Fruit fly (Drosophila melanogaster) whole organism, embryonic: Measurements from ENCODE around the gene CG14339.

ENCODE experiments used
- Aef1 ChIP-seq: fragments of 200-800 bp; sonication (Bioruptor generic); IDR thresholded peaks from 3 replicates; pipeline ENCODE4 v1.3.6; 2022; ENCODE audit warnings: missing biosample characterization, missing genetic modification characterization
- B-H1 ChIP-seq: fragments of 200-800 bp; sonication (Bioruptor generic); IDR thresholded peaks from 3 replicates; pipeline ENCODE4 v1.3.6; 2022; ENCODE audit warnings: missing biosample characterization, missing genetic modification characterization
- BEAF-32 ChIP-seq: fragments of 200-800 bp; sonication (Bioruptor generic); optimal IDR thresholded peaks from 3 replicates; lab custom pipeline; 2017; ENCODE audit warnings: missing biosample characterization, missing genetic modification characterization, mild to moderate bottlenecking, moderate library complexity, missing genetic modification reagents
- Blimp-1 ChIP-seq: fragments of 200-800 bp; sonication (Bioruptor generic); optimal IDR thresholded peaks from 3 replicates; lab custom pipeline; 2018; ENCODE audit warnings: missing biosample characterization, missing genetic modification characterization, mild to moderate bottlenecking, moderate library complexity, missing genetic modification reagents
- CG10654 ChIP-seq: fragments of 200-800 bp; sonication (Bioruptor generic); optimal IDR thresholded peaks from 2 replicates; lab custom pipeline; 2016; ENCODE audit warnings: missing biosample characterization, missing genetic modification characterization
- CG11456 ChIP-seq: fragments of 200-800 bp; sonication (Bioruptor generic); IDR thresholded peaks from 3 replicates; pipeline ENCODE4 v1.3.6; 2022; ENCODE audit warnings: missing biosample characterization, missing genetic modification characterization
- CG11696 ChIP-seq: fragments of 200-800 bp; sonication (Bioruptor generic); IDR thresholded peaks from 2 replicates; pipeline ENCODE4 v1.3.6; 2022; ENCODE audit warnings: missing biosample characterization, missing genetic modification characterization
- CG12155 ChIP-seq: fragments of 200-800 bp; sonication (Bioruptor generic); optimal IDR thresholded peaks from 3 replicates; lab custom pipeline; 2016; ENCODE audit warnings: missing biosample characterization, missing genetic modification characterization
- CG1602 ChIP-seq: fragments of 200-800 bp; sonication (Bioruptor generic); optimal IDR thresholded peaks from 3 replicates; lab custom pipeline; 2016; ENCODE audit warnings: missing biosample characterization, missing genetic modification characterization
- CG17568 ChIP-seq: fragments of 200-800 bp; sonication (Bioruptor generic); optimal IDR thresholded peaks from 2 replicates; lab custom pipeline; 2018; ENCODE audit warnings: missing biosample characterization, mild to moderate bottlenecking, missing genetic modification characterization, moderate library complexity
- CG1832 ChIP-seq: fragments of 200-800 bp; sonication (Bioruptor generic); optimal IDR thresholded peaks from 2 replicates; lab custom pipeline; 2017; ENCODE audit warnings: missing biosample characterization, mild to moderate bottlenecking, missing genetic modification characterization, inconsistent platforms
- CG31388 ChIP-seq: fragments of 200-800 bp; sonication (Bioruptor generic); optimal IDR thresholded peaks from 2 replicates; lab custom pipeline; 2016; ENCODE audit warnings: missing biosample characterization, missing genetic modification characterization
- CG3163 ChIP-seq: fragments of 200-800 bp; sonication (Bioruptor generic); optimal IDR thresholded peaks from 3 replicates; lab custom pipeline; 2016; ENCODE audit warnings: missing biosample characterization, missing genetic modification characterization
- CG6765 ChIP-seq: fragments of 200-800 bp; sonication (Bioruptor generic); optimal IDR thresholded peaks from 3 replicates; lab custom pipeline; 2017; ENCODE audit warnings: missing biosample characterization, mild to moderate bottlenecking, missing genetic modification characterization
- CG6813 ChIP-seq: fragments of 200-800 bp; sonication (Bioruptor generic); optimal IDR thresholded peaks from 2 replicates; lab custom pipeline; 2017; ENCODE audit warnings: missing biosample characterization, missing genetic modification characterization, mild to moderate bottlenecking, moderate library complexity, missing genetic modification reagents
- CG7839 ChIP-seq: fragments of 200-800 bp; sonication (Bioruptor generic); optimal IDR thresholded peaks from 3 replicates; lab custom pipeline; 2018; ENCODE audit warnings: missing biosample characterization, mild to moderate bottlenecking, missing genetic modification characterization, moderate library complexity
- CG7928 ChIP-seq: fragments of 200-800 bp; sonication (Bioruptor generic); optimal IDR thresholded peaks from 2 replicates; lab custom pipeline; 2017; ENCODE audit warnings: missing biosample characterization, mild to moderate bottlenecking, missing genetic modification characterization
- CG8388 ChIP-seq: fragments of 200-800 bp; sonication (Bioruptor generic); optimal IDR thresholded peaks from 2 replicates; lab custom pipeline; 2019; ENCODE audit warnings: missing biosample characterization, mild to moderate bottlenecking, missing genetic modification characterization, moderate library complexity
- D19B ChIP-seq: fragments of 200-800 bp; sonication (Bioruptor generic); optimal IDR thresholded peaks from 2 replicates; lab custom pipeline; 2017; ENCODE audit warnings: missing biosample characterization, mild to moderate bottlenecking, missing genetic modification characterization
- Dfd ChIP-seq, 2 experiments: fragments of >200 bp; optimal IDR thresholded peaks; 2 replicates each; lab custom pipeline; 2017; ENCODE audit warnings: missing biosample characterization in 2 of 2, missing genetic modification characterization in 2 of 2
- Dip2 ChIP-seq: fragments of 200-800 bp; sonication (Bioruptor generic); IDR thresholded peaks from 2 replicates; pipeline ENCODE4 v1.3.6; 2022; ENCODE audit warnings: missing biosample characterization, missing genetic modification characterization
- Dref ChIP-seq: fragments of 200-800 bp; sonication (Bioruptor generic); IDR thresholded peaks from 2 replicates; pipeline ENCODE4 v1.3.6; 2022; ENCODE audit warnings: missing biosample characterization, missing genetic modification characterization
- Gsc ChIP-seq: fragments of 200-800 bp; sonication (Bioruptor generic); IDR thresholded peaks from 2 replicates; pipeline ENCODE4 v1.3.6; 2022; ENCODE audit warnings: missing biosample characterization, missing genetic modification characterization
- Gug ChIP-seq: fragments of 200-800 bp; sonication (Bioruptor generic); IDR thresholded peaks from 4 replicates; pipeline ENCODE4 v1.3.6; 2022; ENCODE audit warnings: missing biosample characterization, missing genetic modification characterization
- MESR4 ChIP-seq: fragments of 200-800 bp; sonication (Bioruptor generic); optimal IDR thresholded peaks from 2 replicates; lab custom pipeline; 2018; ENCODE audit warnings: missing biosample characterization, mild to moderate bottlenecking, missing genetic modification characterization, moderate library complexity
- Myb ChIP-seq: fragments of 200-800 bp; sonication (Bioruptor generic); optimal IDR thresholded peaks from 2 replicates; lab custom pipeline; 2016; ENCODE audit warnings: missing biosample characterization, missing genetic modification characterization
- Neu2 ChIP-seq: fragments of 200-800 bp; sonication (Bioruptor generic); optimal IDR thresholded peaks from 3 replicates; lab custom pipeline; 2016; ENCODE audit warnings: missing biosample characterization, missing genetic modification characterization, borderline replicate concordance
- Scr ChIP-seq: fragments of 200-800 bp; sonication (Bioruptor generic); IDR thresholded peaks from 2 replicates; pipeline ENCODE4 v1.3.6; 2022; ENCODE audit warnings: missing biosample characterization, missing genetic modification characterization; ENCODE audit not compliant: partially characterized antibody
- Stat92E ChIP-seq, 3 experiments: fragments of >200 bp in 2 of 3; fragments of 200-800 bp in 1 of 3; sonication (Bioruptor generic) in 1 of 3; optimal IDR thresholded peaks; 2 replicates each; lab custom pipeline; 2017 to 2019; ENCODE audit warnings: missing biosample characterization in 3 of 3, missing genetic modification characterization in 3 of 3, mild to moderate bottlenecking in 1 of 3, moderate library complexity in 1 of 3
- Trl ChIP-seq, 3 experiments: fragments of >200 bp in 2 of 3; fragments of 200-800 bp in 1 of 3; sonication (Bioruptor generic) in 1 of 3; optimal IDR thresholded peaks; 2 replicates in 1 of 3; 3 replicates in 2 of 3; lab custom pipeline; 2016 to 2017; ENCODE audit warnings: missing biosample characterization in 1 of 3, missing genetic modification characterization in 1 of 3
- dpn ChIP-seq, 2 experiments: fragments of 200-800 bp; sonication (Bioruptor generic); optimal IDR thresholded peaks; 3 replicates each; lab custom pipeline; 2016; ENCODE audit warnings: missing biosample characterization in 2 of 2, missing genetic modification characterization in 2 of 2
- exex ChIP-seq: fragments of 200-800 bp; sonication (Bioruptor generic); optimal IDR thresholded peaks from 4 replicates; lab custom pipeline; 2018; ENCODE audit warnings: missing biosample characterization, mild to moderate bottlenecking, missing genetic modification characterization, moderate library complexity
- fru ChIP-seq: fragments of >200 bp; optimal IDR thresholded peaks from 2 replicates; lab custom pipeline; 2017
- grau ChIP-seq: fragments of 200-800 bp; optimal IDR thresholded peaks from 3 replicates; lab custom pipeline; 2019; ENCODE audit warnings: missing biosample characterization, mild to moderate bottlenecking, missing genetic modification characterization, moderate library complexity
- grn ChIP-seq: fragments of 200-800 bp; sonication (Bioruptor generic); optimal IDR thresholded peaks from 3 replicates; lab custom pipeline; 2017; ENCODE audit warnings: missing biosample characterization, missing genetic modification characterization
- gro ChIP-seq: fragments of 200-800 bp; sonication (Bioruptor generic); optimal IDR thresholded peaks from 2 replicates; lab custom pipeline; 2016; ENCODE audit warnings: missing biosample characterization, missing genetic modification characterization
- gsb-n ChIP-seq: fragments of 200-800 bp; sonication (Bioruptor generic); optimal IDR thresholded peaks from 3 replicates; lab custom pipeline; 2018; ENCODE audit warnings: missing biosample characterization, mild to moderate bottlenecking, missing genetic modification characterization
- her ChIP-seq: fragments of 200-800 bp; sonication (Bioruptor generic); optimal IDR thresholded peaks from 2 replicates; lab custom pipeline; 2016; ENCODE audit warnings: missing biosample characterization, missing genetic modification characterization
- kay ChIP-seq: fragments of 200-800 bp; sonication (Bioruptor generic); optimal IDR thresholded peaks from 2 replicates; lab custom pipeline; 2016; ENCODE audit warnings: missing biosample characterization, missing genetic modification characterization
- luna ChIP-seq: fragments of 200-800 bp; sonication (Bioruptor generic); optimal IDR thresholded peaks from 2 replicates; lab custom pipeline; 2016; ENCODE audit warnings: missing biosample characterization, missing genetic modification characterization
- mirr ChIP-seq: fragments of 200-800 bp; sonication (Bioruptor generic); optimal IDR thresholded peaks from 3 replicates; lab custom pipeline; 2018; ENCODE audit warnings: missing biosample characterization, mild to moderate bottlenecking, missing genetic modification characterization
- mld ChIP-seq: fragments of 200-800 bp; sonication (Bioruptor generic); IDR thresholded peaks from 3 replicates; pipeline ENCODE4 v1.3.6; 2022; ENCODE audit warnings: missing biosample characterization, missing genetic modification characterization; ENCODE audit not compliant: partially characterized antibody
- oc ChIP-seq: fragments of 200-800 bp; sonication (Bioruptor generic); optimal IDR thresholded peaks from 2 replicates; lab custom pipeline; 2018; ENCODE audit warnings: missing biosample characterization, mild to moderate bottlenecking, missing genetic modification characterization, moderate library complexity
- prd ChIP-seq, 3 experiments: fragments of >200 bp in 2 of 3; fragments of 200-800 bp in 1 of 3; sonication (Bioruptor generic) in 1 of 3; optimal IDR thresholded peaks in 2 of 3; IDR thresholded peaks in 1 of 3; 2 replicates in 2 of 3; 3 replicates in 1 of 3; pipeline versions ENCODE4 v1.3.6 to Lab custom; 2017 to 2022; ENCODE audit warnings: missing biosample characterization in 1 of 3, missing genetic modification characterization in 1 of 3
- slbo ChIP-seq: fragments of 200-800 bp; sonication (Bioruptor generic); IDR thresholded peaks from 2 replicates; pipeline ENCODE4 v1.3.6; 2022; ENCODE audit warnings: missing biosample characterization, missing genetic modification characterization
- tgo ChIP-seq: fragments of 200-800 bp; sonication (Bioruptor generic); IDR thresholded peaks from 3 replicates; pipeline ENCODE4 v1.3.6; 2022; ENCODE audit warnings: missing biosample characterization, missing genetic modification characterization
- trem ChIP-seq: fragments of 200-800 bp; optimal IDR thresholded peaks from 3 replicates; lab custom pipeline; 2019; ENCODE audit warnings: missing biosample characterization, mild to moderate bottlenecking, missing genetic modification characterization, moderate library complexity

Gene CG14339

dm6 chr2L:1118880-1119809, 10.8 kb downstream of the CG14339 start (continued):
- TF ChIP-seq CG3163 (GFP tag; lab: Kevin White, UChicago) (no peak), oc (tag; lab: Kevin White, UChicago) (no peak), grau (tag; lab: Kevin White, UChicago) (peak; percentile 78), CG17568 (GFP tag; lab: Kevin White, UChicago) (peak; percentile 45), trem (tag; lab: Kevin White, UChicago) (no peak), slbo (peak; percentile 86), CG7928 (GFP tag; lab: Kevin White, UChicago) (no peak), D19B (peak; percentile 99), MESR4 (GFP tag; lab: Kevin White, UChicago) (no peak), Neu2 (GFP tag; lab: Kevin White, UChicago) (no peak), exex (tag; lab: Kevin White, UChicago) (peak; percentile 52), Stat92E (GFP tag; optimal IDR thresholded peaks at IDR 0.05; lab: Kevin White, UChicago) (no peak), CG10654 (GFP tag; lab: Kevin White, UChicago) (peak; percentile 54), prd (optimal IDR thresholded peaks at IDR 0.05; lab: Kevin White, UChicago) (no peak), prd (GFP tag; IDR thresholded peaks at IDR 0.05; lab: Robert Waterston, UW) (peak; percentile 88), Dref (GFP tag; lab: Robert Waterston, UW) (0 out of 2 replicates have a peak, but pooled peaks have one; percentile 23), CG6765 (GFP tag; lab: Kevin White, UChicago) (peak; percentile 45), mld (GFP tag; lab: Robert Waterston, UW) (no peak), tgo (GFP tag; lab: Robert Waterston, UW) (peak; percentile 82), CG11696 (GFP tag; lab: Robert Waterston, UW) (peak; percentile 55), Gsc (GFP tag; lab: Robert Waterston, UW) (0 out of 2 replicates have a peak, but pooled peaks have one; percentile 6), kay (GFP tag; lab: Kevin White, UChicago) (peak; percentile 61), Gug (GFP tag; lab: Robert Waterston, UW) (peak; percentile 63; the same call in 2 of the 4 replicates), Trl (optimal IDR thresholded peaks at IDR 0.05; lab: Kevin White, UChicago) (peak; percentile 80 to 94), Trl (GFP tag; optimal IDR thresholded peaks at IDR 0.05; lab: Kevin White, UChicago) (peak; percentile 59), dpn (GFP tag; optimal IDR thresholded peaks at IDR 0.05; lab: Kevin White, UChicago) (peak; percentile 55 to 78), her (GFP tag; lab: Kevin White, UChicago) (peak; percentile 19), BEAF-32 (no peak), mirr (GFP tag; lab: Kevin White, UChicago) (peak; percentile 47), gro (peak; percentile 83), Dfd (GFP tag; optimal IDR thresholded peaks at IDR 0.05; lab: Kevin White, UChicago) (no peak), gsb-n (tag; lab: Kevin White, UChicago) (no peak), CG7839 (tag; lab: Kevin White, UChicago) (peak; percentile 78), CG1602 (GFP tag; lab: Kevin White, UChicago) (peak; percentile 63), CG31388 (GFP tag; lab: Kevin White, UChicago) (no peak), Blimp-1 (GFP tag; lab: Kevin White, UChicago) (peak; percentile 46), CG1832 (GFP tag; lab: Kevin White, UChicago) (no peak), luna (GFP tag; lab: Kevin White, UChicago) (no peak), grn (peak; percentile 92), Dip2 (GFP tag; lab: Robert Waterston, UW) (no peak), fru (peak; percentile 50), CG8388 (GFP tag; lab: Kevin White, UChicago) (peak; percentile 55), Aef1 (GFP tag; lab: Robert Waterston, UW) (peak; percentile 69), CG12155 (GFP tag; lab: Kevin White, UChicago) (peak; percentile 85), Myb (GFP tag; lab: Kevin White, UChicago) (peak; percentile 41), CG6813 (GFP tag; lab: Kevin White, UChicago) (peak; percentile 12), Scr (no peak), CG11456 (GFP tag; lab: Robert Waterston, UW) (peak; percentile 66), B-H1 (GFP tag; lab: Robert Waterston, UW) (peak; percentile 74)
